Worm (Caenorhabditis elegans) whole organism, L1 larva: ENCODE data around the gene wip-1.
"Not testable (repeated sequence)": the region's sequence is repeated elsewhere in the genome, so short reads cannot be mapped to it uniquely, and the experiment has no call there.

Source experiments
- C34B4.2 ChIP-seq: sonication (generic microtip); optimal IDR thresholded peaks from 2 replicates; lab custom pipeline; 2017; ENCODE audit warnings: mild to moderate bottlenecking, missing genetic modification characterization, missing compliant biosample characterization
- aly-2 ChIP-seq: fragments of 150-350 bp; optimal IDR thresholded peaks from 2 replicates; lab custom pipeline; 2014; ENCODE audit warnings: missing biosample characterization, missing genetic modification characterization
- blmp-1 ChIP-seq: fragments of 150-350 bp; optimal IDR thresholded peaks from 2 replicates; lab custom pipeline; 2014; ENCODE audit warnings: missing biosample characterization, missing genetic modification characterization
- ceh-8 ChIP-seq: fragments of 200-800 bp; sonication (Bioruptor generic); optimal IDR thresholded peaks from 2 replicates; lab custom pipeline; 2018; ENCODE audit warnings: mild to moderate bottlenecking, missing genetic modification characterization, moderate library complexity, missing compliant biosample characterization
- ceh-82 ChIP-seq, 3 experiments: fragments of 150-350 bp in 1 of 3; sonication (generic microtip) in 2 of 3; optimal IDR thresholded peaks; 2 replicates each; lab custom pipeline; 2014 to 2017; ENCODE audit warnings: missing biosample characterization in 3 of 3, missing genetic modification characterization in 3 of 3
- ceh-88 ChIP-seq: fragments of 200-800 bp; sonication (Bioruptor generic); IDR thresholded peaks from 2 replicates; pipeline ENCODE4 v1.3.6; 2022; ENCODE audit warnings: missing genetic modification characterization, missing compliant biosample characterization
- ces-1 ChIP-seq: fragments of 150-350 bp; optimal IDR thresholded peaks from 2 replicates; lab custom pipeline; 2014; ENCODE audit warnings: missing biosample characterization, missing genetic modification reagents, missing genetic modification characterization
- dsc-1 ChIP-seq: sonication (generic microtip); optimal IDR thresholded peaks from 2 replicates; lab custom pipeline; 2016; ENCODE audit warnings: mild to moderate bottlenecking, missing genetic modification characterization, missing compliant biosample characterization
- egl-27 ChIP-seq, 2 experiments: fragments of 150-350 bp in 1 of 2; sonication (generic microtip); optimal IDR thresholded peaks; 3 replicates each; lab custom pipeline; 2017 to 2018; ENCODE audit warnings: missing biosample characterization in 2 of 2, missing genetic modification characterization in 2 of 2, missing genetic modification reagents in 2 of 2
- elt-3 ChIP-seq, 6 experiments: fragments of 150-350 bp in 1 of 6; sonication (generic microtip); optimal IDR thresholded peaks; 2 replicates each; lab custom pipeline; 2017 to 2018; ENCODE audit warnings: missing biosample characterization in 6 of 6, missing genetic modification characterization in 6 of 6, inconsistent platforms in 1 of 6
- fkh-10 ChIP-seq: sonication (generic microtip); optimal IDR thresholded peaks from 2 replicates; lab custom pipeline; 2017; ENCODE audit warnings: missing biosample characterization, missing genetic modification reagents, missing genetic modification characterization
- fkh-4 ChIP-seq: sonication (generic microtip); optimal IDR thresholded peaks from 2 replicates; lab custom pipeline; 2016; ENCODE audit warnings: missing compliant biosample characterization, missing genetic modification characterization, borderline replicate concordance
- fkh-8 ChIP-seq: sonication (generic microtip); optimal IDR thresholded peaks from 2 replicates; lab custom pipeline; 2016; ENCODE audit warnings: mild to moderate bottlenecking, missing genetic modification characterization, missing compliant biosample characterization
- grh-1 ChIP-seq: fragments of 200-800 bp; sonication (Bioruptor generic); IDR thresholded peaks from 2 replicates; pipeline ENCODE4 v1.3.6; 2022; ENCODE audit warnings: missing genetic modification reagents, missing genetic modification characterization, missing compliant biosample characterization
- hlh-4 ChIP-seq: sonication (generic microtip); optimal IDR thresholded peaks from 2 replicates; lab custom pipeline; 2016; ENCODE audit warnings: mild to moderate bottlenecking, missing genetic modification characterization, missing compliant biosample characterization
- hpl-2 ChIP-seq: fragments of 150-350 bp; optimal IDR thresholded peaks from 2 replicates; lab custom pipeline; 2014; ENCODE audit warnings: missing biosample characterization, missing genetic modification reagents, missing genetic modification characterization
- irx-1 ChIP-seq: sonication (generic microtip); optimal IDR thresholded peaks from 2 replicates; lab custom pipeline; 2016; ENCODE audit warnings: missing genetic modification characterization, missing compliant biosample characterization
- isw-1 ChIP-seq: fragments of 200-800 bp; sonication (Bioruptor generic); IDR thresholded peaks from 2 replicates; pipeline ENCODE4 v1.3.6; 2022; ENCODE audit warnings: missing genetic modification characterization, missing compliant biosample characterization
- jun-1 ChIP-seq: fragments of 150-350 bp; optimal IDR thresholded peaks from 2 replicates; lab custom pipeline; 2014; ENCODE audit warnings: missing biosample characterization, missing genetic modification reagents, missing genetic modification characterization
- lin-13 ChIP-seq: fragments of 150-350 bp; optimal IDR thresholded peaks from 2 replicates; lab custom pipeline; 2014; ENCODE audit warnings: missing biosample characterization, missing genetic modification reagents, missing genetic modification characterization
- lin-35 ChIP-seq, 2 experiments: fragments of 150-350 bp; optimal IDR thresholded peaks; 2 replicates each; lab custom pipeline; 2014; ENCODE audit warnings: missing biosample characterization in 2 of 2, missing genetic modification characterization in 2 of 2, missing genetic modification reagents in 2 of 2
- lin-39 ChIP-seq: fragments of 150-350 bp; optimal IDR thresholded peaks from 2 replicates; lab custom pipeline; 2014; ENCODE audit warnings: missing biosample characterization, missing genetic modification reagents, missing genetic modification characterization
- lir-3 ChIP-seq: sonication (generic microtip); optimal IDR thresholded peaks from 2 replicates; lab custom pipeline; 2016; ENCODE audit warnings: mild to moderate bottlenecking, missing genetic modification characterization, moderate library complexity, missing compliant biosample characterization; ENCODE audit not compliant: poor library complexity
- mdl-1 ChIP-seq, 2 experiments: fragments of 150-350 bp; optimal IDR thresholded peaks; 2 replicates each; lab custom pipeline; 2014 to 2017; ENCODE audit warnings: missing biosample characterization in 2 of 2, missing genetic modification characterization in 2 of 2, inconsistent platforms in 1 of 2
- nhr-12 ChIP-seq: sonication (generic microtip); optimal IDR thresholded peaks from 2 replicates; lab custom pipeline; 2017; ENCODE audit warnings: missing biosample characterization, missing genetic modification characterization
- nhr-28 ChIP-seq: fragments of 150-350 bp; optimal IDR thresholded peaks from 2 replicates; lab custom pipeline; 2014; ENCODE audit warnings: missing biosample characterization, missing genetic modification characterization
- nhr-84 ChIP-seq: sonication (generic microtip); optimal IDR thresholded peaks from 2 replicates; lab custom pipeline; 2017; ENCODE audit warnings: missing biosample characterization, missing genetic modification characterization
- nhr-90 ChIP-seq: sonication (generic microtip); optimal IDR thresholded peaks from 2 replicates; lab custom pipeline; 2016; ENCODE audit warnings: mild to moderate bottlenecking, missing genetic modification characterization, missing compliant biosample characterization; ENCODE audit not compliant: poor library complexity
- pag-3 ChIP-seq: sonication (generic microtip); optimal IDR thresholded peaks from 2 replicates; lab custom pipeline; 2017; ENCODE audit warnings: missing genetic modification characterization, mild to moderate bottlenecking, missing compliant biosample characterization, antibody characterized with exemption, borderline replicate concordance; ENCODE audit not compliant: insufficient read depth
- rnt-1 ChIP-seq: sonication (generic microtip); optimal IDR thresholded peaks from 2 replicates; lab custom pipeline; 2016; ENCODE audit warnings: mild to moderate bottlenecking, missing genetic modification characterization, moderate library complexity, missing compliant biosample characterization
- skn-1 ChIP-seq: fragments of 150-350 bp; optimal IDR thresholded peaks from 2 replicates; lab custom pipeline; 2014; ENCODE audit warnings: missing biosample characterization, missing genetic modification characterization
- sptf-1 ChIP-seq: fragments of 150-350 bp; optimal IDR thresholded peaks from 2 replicates; lab custom pipeline; 2014; ENCODE audit warnings: missing biosample characterization, missing genetic modification characterization
- swsn-7 ChIP-seq: sonication (generic microtip); optimal IDR thresholded peaks from 2 replicates; lab custom pipeline; 2016; ENCODE audit warnings: missing genetic modification characterization, missing compliant biosample characterization
- tbx-2 ChIP-seq: sonication (generic microtip); optimal IDR thresholded peaks from 2 replicates; lab custom pipeline; 2016; ENCODE audit warnings: missing genetic modification characterization, missing compliant biosample characterization
- unc-30 ChIP-seq: sonication (generic microtip); optimal IDR thresholded peaks from 2 replicates; lab custom pipeline; 2017; ENCODE audit warnings: missing biosample characterization, missing genetic modification characterization
- unc-62 ChIP-seq: fragments of 150-350 bp; optimal IDR thresholded peaks from 2 replicates; lab custom pipeline; 2014; ENCODE audit warnings: missing biosample characterization, missing genetic modification reagents, missing genetic modification characterization
- unc-86 ChIP-seq: sonication (generic microtip); optimal IDR thresholded peaks from 2 replicates; lab custom pipeline; 2016; ENCODE audit warnings: missing genetic modification characterization, missing compliant biosample characterization
- vab-15 ChIP-seq: sonication (generic microtip); optimal IDR thresholded peaks from 2 replicates; lab custom pipeline; 2017; ENCODE audit warnings: missing genotype, mild to moderate bottlenecking, missing genetic modification characterization, missing compliant biosample characterization
- zip-4 ChIP-seq: fragments of 200-800 bp; sonication (Bioruptor generic); optimal IDR thresholded peaks from 2 replicates; lab custom pipeline; 2018; ENCODE audit warnings: mild to moderate bottlenecking, missing genetic modification characterization, moderate library complexity, missing compliant biosample characterization
- ztf-4 ChIP-seq: fragments of 150-350 bp; optimal IDR thresholded peaks from 2 replicates; lab custom pipeline; 2014; ENCODE audit warnings: missing biosample characterization, missing genetic modification characterization

Gene wip-1

ce11 chrIII:5047175-5047574 lies 28.7 kb downstream of the wip-1 start, which contains the start of gene txbp-3 (continued):
- peak; percentile 32 to 47 for TF ChIP-seq lin-35 (GFP tag; optimal IDR thresholded peaks at IDR 0.05; lab: Kevin White, UChicago)
- TF ChIP-seq C34B4.2: no peak
- no peak for TF ChIP-seq nhr-12 (tag; lab: Kevin White, UChicago)
- peak; percentile 12 for TF ChIP-seq lin-13 (GFP tag; lab: Kevin White, UChicago)

ce11 chrIII:5047740-5048139 lies 29.3 kb downstream of the wip-1 start, which contains the start of gene C45G9.5:
C45G9.5 (plus strand) TSS chrIII:5048117.
- TF ChIP-seq vab-15 (no peak), elt-3 (tag; optimal IDR thresholded peaks at IDR 0.05; lab: Kevin White, UChicago) (no peak), ceh-82 (tag; optimal IDR thresholded peaks at IDR 0.05; lab: Kevin White, UChicago) (no peak), ceh-8 (GFP tag; lab: Kevin White, UChicago) (no peak), skn-1 (tag; lab: Kevin White, UChicago) (no peak), fkh-10 (no peak), ceh-88 (GFP tag; lab: Robert Waterston, UW) (no peak), ztf-4 (tag; lab: Kevin White, UChicago) (no peak), lin-39 (no peak), nhr-28 (tag; lab: Kevin White, UChicago) (no peak), lin-35 (GFP tag; optimal IDR thresholded peaks at IDR 0.05; lab: Kevin White, UChicago) (no peak), ces-1 (GFP tag; lab: Kevin White, UChicago) (no peak), isw-1 (GFP tag; lab: Robert Waterston, UW) (no peak), sptf-1 (no peak), irx-1 (tag; lab: Kevin White, UChicago) (no peak)

ce11 chrIII:5051949-5052348 lies 33.5 kb downstream of the wip-1 start, which contains the start of gene C45G9.15:
C45G9.15 (minus strand) TSS chrIII:5052049.
- TF ChIP-seq dsc-1 (tag; lab: Kevin White, UChicago) (no peak), lir-3 (tag; lab: Kevin White, UChicago) (no peak), swsn-7 (tag; lab: Kevin White, UChicago) (no peak), fkh-8 (tag; lab: Kevin White, UChicago) (no peak), blmp-1 (tag; lab: Kevin White, UChicago) (no peak), hpl-2 (no peak), vab-15 (no peak)

ce11 chrIII:5053541-5053940 lies 35.1 kb downstream of the wip-1 start, which contains the start of gene C45G9.8:
C45G9.8 (minus strand) TSS chrIII:5053641.
- TF ChIP-seq aly-2 (tag; lab: Kevin White, UChicago) (no peak), rnt-1 (tag; lab: Kevin White, UChicago) (no peak), irx-1 (tag; lab: Kevin White, UChicago) (no peak), C34B4.2 (no peak), fkh-4 (tag; lab: Kevin White, UChicago) (no peak), blmp-1 (tag; lab: Kevin White, UChicago) (no peak), mdl-1 (tag; optimal IDR thresholded peaks at IDR 0.05; lab: Kevin White, UChicago) (no peak), zip-4 (no peak), fkh-10 (no peak), hlh-4 (tag; lab: Kevin White, UChicago) (no peak), nhr-84 (tag; lab: Kevin White, UChicago) (no peak)

ce11 chrIII:5055709-5056108 lies 37.3 kb downstream of the wip-1 start, which contains the start of gene C45G9.9:
C45G9.9 (minus strand) TSS chrIII:5055809.
- TF ChIP-seq C34B4.2; fkh-8 (tag; lab: Kevin White, UChicago); swsn-7 (tag; lab: Kevin White, UChicago): not testable (repeated sequence)

ce11 chrIII:5061798-5062197 lies 43.4 kb downstream of the wip-1 start, which contains the start of gene C45G9.10:
C45G9.10 (minus strand) TSS chrIII:5061898.
- TF ChIP-seq nhr-90 (tag; lab: Kevin White, UChicago) (no peak), dsc-1 (tag; lab: Kevin White, UChicago) (no peak), unc-62 (GFP tag; lab: Kevin White, UChicago) (no peak), jun-1 (tag; lab: Kevin White, UChicago) (no peak), unc-30 (tag; lab: Kevin White, UChicago) (no peak), egl-27 (tag; optimal IDR thresholded peaks at IDR 0.05; lab: Kevin White, UChicago) (no peak), unc-86 (tag; lab: Kevin White, UChicago) (no peak), tbx-2 (tag; lab: Kevin White, UChicago) (no peak), pag-3 (no peak), grh-1 (GFP tag; lab: Robert Waterston, UW) (no peak), sptf-1 (no peak), ztf-4 (tag; lab: Kevin White, UChicago) (no peak)
